Fruit fly (Drosophila melanogaster): ENCODE measurements around the gene CG44836.

DNA sequence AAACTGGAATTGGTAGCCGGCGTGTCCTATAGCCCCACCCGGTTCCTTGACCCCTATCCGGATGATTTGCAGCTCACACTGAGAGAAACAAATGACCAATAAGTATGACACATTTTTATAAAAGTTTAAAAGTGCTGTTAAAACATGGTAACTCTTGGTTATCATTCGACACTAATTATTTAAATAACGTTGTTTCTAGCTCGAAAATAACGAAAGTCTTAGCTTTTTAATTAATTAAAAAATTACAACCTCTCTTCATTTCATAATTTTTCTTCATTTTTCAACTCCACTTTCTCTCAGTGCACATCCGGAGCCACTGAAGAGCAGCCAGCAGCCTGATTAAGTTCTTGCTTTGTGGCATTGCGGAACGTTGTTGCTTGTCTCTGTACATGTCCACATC, 35.9 kb downstream of the CG44836 start:
- TF ChIP-seq CTCF (optimal IDR thresholded peaks at IDR 0.05) (no peak), CG8478 (optimal IDR thresholded peaks at IDR 0.05) (no peak)
